Fruit fly (Drosophila melanogaster): ENCODE data around the gene CG8281.

DNA sequence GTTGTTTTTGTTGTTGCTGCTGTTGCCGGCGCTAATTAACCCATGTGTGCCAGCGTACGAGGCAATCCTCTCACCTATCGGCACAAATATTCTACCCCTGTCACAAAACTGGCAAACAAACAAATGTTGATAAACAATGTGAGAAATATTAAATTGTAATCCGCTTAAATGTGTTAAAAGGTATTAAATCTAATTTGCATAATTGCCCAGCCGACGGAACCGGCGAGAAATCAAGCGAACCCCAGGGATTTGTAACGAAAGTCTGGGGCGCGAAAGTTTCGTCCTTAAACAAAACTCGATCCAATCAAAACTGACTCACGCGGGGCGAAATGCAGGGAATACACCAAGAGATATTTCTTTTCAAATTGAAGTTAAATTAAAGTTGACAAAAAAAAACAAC is 44.5 kb downstream of the CG8281 start:
- TF ChIP-seq HLH106 (tag; optimal IDR thresholded peaks at IDR 0.05) (no peak), psq (GFP tag; optimal IDR thresholded peaks at IDR 0.05) (no peak), dl (GFP tag; optimal IDR thresholded peaks at IDR 0.05; ENCODE audit: insufficient read depth in 1 of 2, partially characterized antibody in 2 of 2) (no peak), usp (GFP tag; optimal IDR thresholded peaks at IDR 0.05) (no peak), Hnf4 (GFP tag; optimal IDR thresholded peaks at IDR 0.05) (no peak), fru (GFP tag; optimal IDR thresholded peaks at IDR 0.05) (no peak), sage (GFP tag; optimal IDR thresholded peaks at IDR 0.05) (no peak), jim (GFP tag; optimal IDR thresholded peaks at IDR 0.05) (no peak), foxo (GFP tag; optimal IDR thresholded peaks at IDR 0.05) (no peak), lola (GFP tag; optimal IDR thresholded peaks at IDR 0.05) (no peak), Jra (GFP tag; optimal IDR thresholded peaks at IDR 0.05) (no peak), OdsH (GFP tag; optimal IDR thresholded peaks at IDR 0.05) (no peak), woc (GFP tag; optimal IDR thresholded peaks at IDR 0.05) (no peak)

All from whole organism, wandering third instar larva.